Worm (Caenorhabditis elegans) whole organism, mixed stage, embryonic: ENCODE results near the gene T03F6.3.

ENCODE experiments used
- M03D4.4 ChIP-seq: sonication (generic microtip); optimal IDR thresholded peaks from 2 replicates; lab custom pipeline; 2017; ENCODE audit warnings: mild to moderate bottlenecking, missing genetic modification characterization, missing compliant biosample characterization
- bed-3 ChIP-seq: fragments of 200-800 bp; sonication (Bioruptor generic); optimal IDR thresholded peaks from 3 replicates; lab custom pipeline; 2018; ENCODE audit warnings: mild to moderate bottlenecking, missing genetic modification characterization, moderate library complexity, missing compliant biosample characterization
- blmp-1 ChIP-seq: fragments of 150-350 bp; optimal IDR thresholded peaks from 2 replicates; lab custom pipeline; 2014; ENCODE audit warnings: missing biosample characterization, missing genetic modification characterization
- ceh-39 ChIP-seq: fragments of 150-350 bp; optimal IDR thresholded peaks from 2 replicates; lab custom pipeline; 2014; ENCODE audit warnings: missing biosample characterization, missing genetic modification characterization
- ceh-43 ChIP-seq: fragments of 200-800 bp; sonication (Bioruptor generic); optimal IDR thresholded peaks from 2 replicates; lab custom pipeline; 2018; ENCODE audit warnings: mild to moderate bottlenecking, missing genetic modification characterization, moderate library complexity, missing compliant biosample characterization
- ceh-83 ChIP-seq: fragments of 200-800 bp; sonication (Bioruptor generic); optimal IDR thresholded peaks from 2 replicates; lab custom pipeline; 2018; ENCODE audit warnings: mild to moderate bottlenecking, missing genetic modification characterization, missing compliant biosample characterization
- ces-1 ChIP-seq: fragments of 150-350 bp; optimal IDR thresholded peaks from 2 replicates; lab custom pipeline; 2014; ENCODE audit warnings: missing biosample characterization, missing genetic modification reagents, missing genetic modification characterization
- cnd-1 ChIP-seq: fragments of 200-800 bp; sonication (Bioruptor generic); optimal IDR thresholded peaks from 2 replicates; lab custom pipeline; 2018; ENCODE audit warnings: mild to moderate bottlenecking, missing genetic modification characterization, missing compliant biosample characterization
- drap-1 ChIP-seq: fragments of 200-800 bp; sonication (Bioruptor generic); optimal IDR thresholded peaks from 3 replicates; lab custom pipeline; 2018; ENCODE audit warnings: mild to moderate bottlenecking, missing genetic modification characterization, missing compliant biosample characterization
- elt-3 ChIP-seq: fragments of 150-350 bp; optimal IDR thresholded peaks from 2 replicates; lab custom pipeline; 2014; ENCODE audit warnings: missing biosample characterization, missing genetic modification characterization
- flh-1 ChIP-seq: fragments of 200-800 bp; sonication (Bioruptor generic); optimal IDR thresholded peaks from 2 replicates; lab custom pipeline; 2018; ENCODE audit warnings: mild to moderate bottlenecking, missing genetic modification characterization, moderate library complexity, missing compliant biosample characterization
- ham-2 ChIP-seq: fragments of 200-800 bp; sonication (Bioruptor generic); optimal IDR thresholded peaks from 2 replicates; lab custom pipeline; 2018; ENCODE audit warnings: mild to moderate bottlenecking, missing genetic modification characterization, missing compliant biosample characterization
- lin-13 ChIP-seq: fragments of 150-350 bp; optimal IDR thresholded peaks from 2 replicates; lab custom pipeline; 2014; ENCODE audit warnings: missing biosample characterization, missing genetic modification characterization
- lin-32 ChIP-seq: fragments of 200-800 bp; sonication (Bioruptor generic); optimal IDR thresholded peaks from 2 replicates; lab custom pipeline; 2018; ENCODE audit warnings: mild to moderate bottlenecking, missing genetic modification characterization, missing compliant biosample characterization
- lsy-2 ChIP-seq: fragments of 150-350 bp; optimal IDR thresholded peaks from 2 replicates; lab custom pipeline; 2014; ENCODE audit warnings: missing biosample characterization, missing genetic modification characterization
- mab-5 ChIP-seq: fragments of 150-350 bp; optimal IDR thresholded peaks from 2 replicates; lab custom pipeline; 2014; ENCODE audit warnings: missing biosample characterization, missing genetic modification characterization
- mep-1 ChIP-seq: fragments of 150-350 bp; optimal IDR thresholded peaks from 2 replicates; lab custom pipeline; 2017; ENCODE audit warnings: missing biosample characterization, missing genetic modification reagents, missing genetic modification characterization, inconsistent platforms
- mls-2 ChIP-seq: sonication (generic microtip); optimal IDR thresholded peaks from 2 replicates; lab custom pipeline; 2016; ENCODE audit warnings: mild to moderate bottlenecking, missing genetic modification characterization, moderate library complexity, missing compliant biosample characterization
- nhr-12 ChIP-seq: fragments of 150-350 bp; optimal IDR thresholded peaks from 2 replicates; lab custom pipeline; 2014; ENCODE audit warnings: missing biosample characterization, missing genetic modification characterization
- nhr-2 ChIP-seq: fragments of 150-350 bp; optimal IDR thresholded peaks from 2 replicates; lab custom pipeline; 2014; ENCODE audit warnings: missing biosample characterization, missing genetic modification characterization
- nhr-237 ChIP-seq: fragments of 150-350 bp; optimal IDR thresholded peaks from 2 replicates; lab custom pipeline; 2014; ENCODE audit warnings: missing biosample characterization, missing genetic modification characterization
- nhr-28 ChIP-seq: fragments of 150-350 bp; optimal IDR thresholded peaks from 2 replicates; lab custom pipeline; 2014; ENCODE audit warnings: missing biosample characterization, missing genetic modification characterization
- nhr-76 ChIP-seq: sonication (generic microtip); optimal IDR thresholded peaks from 2 replicates; lab custom pipeline; 2017; ENCODE audit warnings: missing biosample characterization, missing genetic modification characterization
- pha-4 ChIP-seq: fragments of 150-350 bp; optimal IDR thresholded peaks from 2 replicates; lab custom pipeline; 2018; ENCODE audit warnings: missing biosample characterization, missing genetic modification reagents, missing genetic modification characterization
- sem-2 ChIP-seq: fragments of 200-800 bp; sonication (Bioruptor generic); optimal IDR thresholded peaks from 2 replicates; lab custom pipeline; 2018; ENCODE audit warnings: mild to moderate bottlenecking, missing genetic modification characterization, missing compliant biosample characterization
- snpc-4 ChIP-seq: fragments of 150-350 bp; optimal IDR thresholded peaks from 2 replicates; lab custom pipeline; 2014; ENCODE audit warnings: missing biosample characterization, missing genetic modification characterization
- sptf-1 ChIP-seq: sonication (generic microtip); optimal IDR thresholded peaks from 2 replicates; lab custom pipeline; 2017; ENCODE audit warnings: mild to moderate bottlenecking, missing genetic modification characterization, moderate library complexity, missing compliant biosample characterization
- unc-120 ChIP-seq: sonication (generic microtip); optimal IDR thresholded peaks from 2 replicates; lab custom pipeline; 2017; ENCODE audit warnings: missing genetic modification characterization, missing compliant biosample characterization; ENCODE audit not compliant: poor library complexity, severe bottlenecking
- unc-39 ChIP-seq: fragments of 150-350 bp; optimal IDR thresholded peaks from 2 replicates; lab custom pipeline; 2014; ENCODE audit warnings: missing biosample characterization, missing genetic modification characterization
- unc-62 ChIP-seq: fragments of 150-350 bp; optimal IDR thresholded peaks from 2 replicates; lab custom pipeline; 2014; ENCODE audit warnings: missing biosample characterization, missing genetic modification reagents, missing genetic modification characterization
- zip-8 ChIP-seq: fragments of 150-350 bp; optimal IDR thresholded peaks from 2 replicates; lab custom pipeline; 2014; ENCODE audit warnings: missing biosample characterization, missing genetic modification characterization
- ztf-11 ChIP-seq: fragments of 150-350 bp; optimal IDR thresholded peaks from 2 replicates; lab custom pipeline; 2014; ENCODE audit warnings: missing biosample characterization, missing genetic modification characterization

T03F6.3 gene

ce11 chrIII:13381684-13382083 lies 7.5 kb upstream of the T03F6.3 start:
- TF ChIP-seq ces-1 (GFP tag; lab: Kevin White, UChicago) (peak; percentile 25), nhr-237 (tag; lab: Kevin White, UChicago) (no peak), blmp-1 (tag; lab: Kevin White, UChicago) (peak; percentile 78), M03D4.4 (tag; lab: Kevin White, UChicago) (no peak)

- no peak for TF ChIP-seq lsy-2
- no peak for TF ChIP-seq nhr-12 (tag; lab: Kevin White, UChicago)
- no peak for TF ChIP-seq lin-32 (GFP tag; lab: Kevin White, UChicago)
- no peak for TF ChIP-seq blmp-1 (tag; lab: Kevin White, UChicago)
- TF ChIP-seq cnd-1 (tag; lab: Kevin White, UChicago) = no peak
- no peak for TF ChIP-seq snpc-4 (tag; lab: Kevin White, UChicago)
- no peak for TF ChIP-seq drap-1 (GFP tag; lab: Kevin White, UChicago)
Observed at ce11 chrIII:13383159-13383558, 6.0 kb upstream of the T03F6.3 start.

ce11 chrIII:13385850-13386249 lies 3.3 kb upstream of the T03F6.3 start, which contains the start of gene T03F6.4:
T03F6.4 (plus strand) TSS chrIII:13386150.
- TF ChIP-seq ceh-83 (GFP tag; lab: Kevin White, UChicago) (no peak), mab-5 (tag; lab: Kevin White, UChicago) (no peak), unc-39 (tag; lab: Kevin White, UChicago) (no peak), ztf-11 (tag; lab: Kevin White, UChicago) (no peak), sem-2 (GFP tag; lab: Kevin White, UChicago) (no peak), ces-1 (GFP tag; lab: Kevin White, UChicago) (no peak), ham-2 (GFP tag; lab: Kevin White, UChicago) (no peak)

ce11 chrIII:13388621-13389020 lies 574 bp upstream of the T03F6.3 start:
- TF ChIP-seq flh-1 (GFP tag; lab: Kevin White, UChicago) = no peak
- TF ChIP-seq ztf-11 (tag; lab: Kevin White, UChicago) = no peak
- TF ChIP-seq bed-3 (GFP tag; lab: Kevin White, UChicago) = no peak
- no peak for TF ChIP-seq unc-39 (tag; lab: Kevin White, UChicago)
- TF ChIP-seq nhr-2 (tag; lab: Kevin White, UChicago) = no peak
- no peak for TF ChIP-seq mep-1 (tag; lab: Kevin White, UChicago)
- no peak for TF ChIP-seq ceh-39
- no peak for TF ChIP-seq drap-1 (GFP tag; lab: Kevin White, UChicago)
- TF ChIP-seq lin-13 = no peak
- TF ChIP-seq zip-8 = no peak
- TF ChIP-seq lin-32 (GFP tag; lab: Kevin White, UChicago) = no peak
- TF ChIP-seq M03D4.4 (tag; lab: Kevin White, UChicago) = no peak
- TF ChIP-seq, all 35 proteins: peak for 0

- TF ChIP-seq lin-32 (GFP tag; lab: Kevin White, UChicago) (no peak), ceh-43 (GFP tag; lab: Kevin White, UChicago) (no peak), ces-1 (GFP tag; lab: Kevin White, UChicago) (no peak), pha-4 (no peak), nhr-237 (tag; lab: Kevin White, UChicago) (no peak), nhr-2 (tag; lab: Kevin White, UChicago) (no peak), blmp-1 (tag; lab: Kevin White, UChicago) (no peak), nhr-12 (tag; lab: Kevin White, UChicago) (no peak), drap-1 (GFP tag; lab: Kevin White, UChicago) (no peak), elt-3 (tag; lab: Kevin White, UChicago) (no peak), unc-62 (no peak)
Observed at ce11 chrIII:13390789-13391188, 1.6 kb downstream of the T03F6.3 start.

- TF ChIP-seq ceh-83 (GFP tag; lab: Kevin White, UChicago) = no peak
- TF ChIP-seq ces-1 (GFP tag; lab: Kevin White, UChicago) = peak; percentile 13
Observed at ce11 chrIII:13393239-13393638, 4.0 kb downstream of the T03F6.3 start, which contains the start of gene dnj-17. dnj-17 (minus strand) TSS chrIII:13393339.

DNA sequence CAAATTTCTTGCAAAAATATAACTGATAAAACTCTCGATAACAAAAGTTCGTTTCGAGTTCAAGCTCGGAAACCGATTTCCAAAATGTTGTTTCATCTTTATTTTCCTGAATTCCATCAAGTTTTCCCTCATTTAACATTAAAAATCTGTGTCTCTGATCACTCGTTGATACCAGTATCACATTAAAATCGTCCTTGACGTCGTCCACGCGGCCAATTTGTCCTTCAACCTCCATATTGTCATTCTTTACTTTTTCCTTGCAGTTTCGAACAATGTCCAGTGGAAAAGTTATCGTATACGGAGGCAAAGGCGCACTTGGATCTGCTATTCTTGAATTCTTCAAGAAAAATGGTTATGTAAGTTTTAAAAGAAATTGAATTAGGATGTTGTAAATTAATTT lies 4.5 kb downstream of the T03F6.3 start, which contains the start of gene qdpr-1:
TSS of gene qdpr-1 (plus strand) at position 264 of the 400 bp plus-strand sequence.
- TF ChIP-seq sptf-1 (no peak), nhr-28 (tag; lab: Kevin White, UChicago) (no peak), M03D4.4 (tag; lab: Kevin White, UChicago) (no peak), flh-1 (GFP tag; lab: Kevin White, UChicago) (no peak), unc-120 (tag; lab: Kevin White, UChicago) (no peak), bed-3 (GFP tag; lab: Kevin White, UChicago) (no peak), nhr-237 (tag; lab: Kevin White, UChicago) (no peak), mls-2 (tag; lab: Kevin White, UChicago) (no peak), unc-62 (no peak), nhr-76 (tag; lab: Kevin White, UChicago) (no peak)
- TF ChIP-seq, all 35 proteins: peak for 0
